Fruit fly (Drosophila melanogaster) whole organism, embryonic: Measurements from ENCODE around the gene CG33269.
A peak's percentile ranks its signal among the peaks of the same experiment; 100 is the strongest.

ENCODE experiments used
- Atf3 ChIP-seq: fragments of 200-800 bp; sonication (Bioruptor generic); optimal IDR thresholded peaks from 3 replicates; lab custom pipeline; 2016; ENCODE audit warnings: missing biosample characterization, missing genetic modification characterization
- BEAF-32 ChIP-seq: fragments of 200-800 bp; sonication (Bioruptor generic); optimal IDR thresholded peaks from 3 replicates; lab custom pipeline; 2017; ENCODE audit warnings: missing biosample characterization, missing genetic modification characterization, mild to moderate bottlenecking, moderate library complexity, missing genetic modification reagents
- CG10209 ChIP-seq: fragments of 200-800 bp; sonication (Bioruptor generic); optimal IDR thresholded peaks from 3 replicates; lab custom pipeline; 2017; ENCODE audit warnings: missing biosample characterization, mild to moderate bottlenecking, missing genetic modification characterization, missing genetic modification reagents
- CG10543 ChIP-seq: fragments of 200-800 bp; sonication (Bioruptor generic); optimal IDR thresholded peaks from 3 replicates; lab custom pipeline; 2017; ENCODE audit warnings: missing biosample characterization, mild to moderate bottlenecking, missing genetic modification characterization, moderate library complexity
- CG11456 ChIP-seq: fragments of 200-800 bp; sonication (Bioruptor generic); IDR thresholded peaks from 3 replicates; pipeline ENCODE4 v1.3.6; 2022; ENCODE audit warnings: missing biosample characterization, missing genetic modification characterization
- CG11723 ChIP-seq: fragments of 200-800 bp; sonication (Bioruptor generic); optimal IDR thresholded peaks from 2 replicates; lab custom pipeline; 2017; ENCODE audit warnings: missing biosample characterization, mild to moderate bottlenecking, missing genetic modification characterization
- CG12219 ChIP-seq: fragments of 200-800 bp; sonication (Bioruptor generic); optimal IDR thresholded peaks from 3 replicates; lab custom pipeline; 2018; ENCODE audit warnings: missing biosample characterization, mild to moderate bottlenecking, missing genetic modification characterization
- CG12942 ChIP-seq: fragments of 200-800 bp; sonication (Bioruptor generic); optimal IDR thresholded peaks from 3 replicates; lab custom pipeline; 2016; ENCODE audit warnings: missing biosample characterization, missing genetic modification characterization
- CG13624 ChIP-seq: fragments of 200-800 bp; sonication (Bioruptor generic); optimal IDR thresholded peaks from 2 replicates; lab custom pipeline; 2016; ENCODE audit warnings: missing biosample characterization, missing genetic modification characterization
- CG14014 ChIP-seq: fragments of 200-800 bp; sonication (Bioruptor generic); IDR thresholded peaks from 2 replicates; pipeline ENCODE4 v1.3.6; 2022; ENCODE audit warnings: missing biosample characterization, missing genetic modification characterization
- CG14441 ChIP-seq: fragments of 200-800 bp; sonication (Bioruptor generic); IDR thresholded peaks from 2 replicates; pipeline ENCODE4 v1.3.6; 2022; ENCODE audit warnings: missing biosample characterization, missing genetic modification characterization
- CG1602 ChIP-seq: fragments of 200-800 bp; sonication (Bioruptor generic); optimal IDR thresholded peaks from 3 replicates; lab custom pipeline; 2016; ENCODE audit warnings: missing biosample characterization, missing genetic modification characterization
- CG17328 ChIP-seq: fragments of 200-800 bp; sonication (Bioruptor generic); IDR thresholded peaks from 2 replicates; pipeline ENCODE4 v1.3.6; 2022; ENCODE audit warnings: missing biosample characterization, missing genetic modification characterization
- CG17568 ChIP-seq: fragments of 200-800 bp; sonication (Bioruptor generic); optimal IDR thresholded peaks from 2 replicates; lab custom pipeline; 2018; ENCODE audit warnings: missing biosample characterization, mild to moderate bottlenecking, missing genetic modification characterization, moderate library complexity
- CG3163 ChIP-seq: fragments of 200-800 bp; sonication (Bioruptor generic); optimal IDR thresholded peaks from 3 replicates; lab custom pipeline; 2016; ENCODE audit warnings: missing biosample characterization, missing genetic modification characterization
- CG3726 ChIP-seq: fragments of 200-800 bp; sonication (Bioruptor generic); IDR thresholded peaks from 3 replicates; pipeline ENCODE4, ENCODE4 v1.3.6; 2022; ENCODE audit warnings: missing biosample characterization, missing genetic modification characterization
- CG4328 ChIP-seq: fragments of 200-800 bp; sonication (Bioruptor generic); optimal IDR thresholded peaks from 3 replicates; lab custom pipeline; 2017; ENCODE audit warnings: missing biosample characterization, missing genetic modification reagents, missing genetic modification characterization
- CG4854 ChIP-seq: fragments of 200-800 bp; sonication (Bioruptor generic); optimal IDR thresholded peaks from 2 replicates; lab custom pipeline; 2016; ENCODE audit warnings: missing biosample characterization, missing genetic modification characterization, inconsistent platforms
- CG6765 ChIP-seq: fragments of 200-800 bp; sonication (Bioruptor generic); optimal IDR thresholded peaks from 3 replicates; lab custom pipeline; 2017; ENCODE audit warnings: missing biosample characterization, mild to moderate bottlenecking, missing genetic modification characterization
- CG7987 ChIP-seq: fragments of 200-800 bp; sonication (Bioruptor generic); optimal IDR thresholded peaks from 2 replicates; lab custom pipeline; 2018; ENCODE audit warnings: missing biosample characterization, mild to moderate bottlenecking, missing genetic modification characterization, moderate library complexity
- CTCF ChIP-seq: fragments of 200-800 bp; sonication (Bioruptor generic); optimal IDR thresholded peaks from 2 replicates; lab custom pipeline; 2017; ENCODE audit warnings: missing biosample characterization, mild to moderate bottlenecking, missing genetic modification characterization, moderate library complexity
- Chrac-16 ChIP-seq: fragments of 200-800 bp; sonication (Bioruptor generic); optimal IDR thresholded peaks from 3 replicates; lab custom pipeline; 2016; ENCODE audit warnings: missing biosample characterization, missing genetic modification characterization
- D19A ChIP-seq: fragments of 200-800 bp; optimal IDR thresholded peaks from 3 replicates; lab custom pipeline; 2019; ENCODE audit warnings: missing biosample characterization, mild to moderate bottlenecking, missing genetic modification characterization, moderate library complexity
- Dip2 ChIP-seq: fragments of 200-800 bp; sonication (Bioruptor generic); IDR thresholded peaks from 2 replicates; pipeline ENCODE4 v1.3.6; 2022; ENCODE audit warnings: missing biosample characterization, missing genetic modification characterization
- Drgx ChIP-seq: fragments of 200-800 bp; sonication (Bioruptor generic); IDR thresholded peaks from 2 replicates; pipeline ENCODE4 v1.3.6; 2022; ENCODE audit warnings: missing biosample characterization, missing genetic modification characterization
- ERR ChIP-seq: fragments of 200-800 bp; sonication (Bioruptor generic); optimal IDR thresholded peaks from 2 replicates; lab custom pipeline; 2016; ENCODE audit warnings: missing biosample characterization, missing genetic modification characterization
- Fer3 ChIP-seq: fragments of 200-800 bp; sonication (Bioruptor generic); optimal IDR thresholded peaks from 2 replicates; lab custom pipeline; 2018; ENCODE audit warnings: missing biosample characterization, mild to moderate bottlenecking, missing genetic modification characterization, moderate library complexity
- Gug ChIP-seq: fragments of 200-800 bp; sonication (Bioruptor generic); IDR thresholded peaks from 4 replicates; pipeline ENCODE4 v1.3.6; 2022; ENCODE audit warnings: missing biosample characterization, missing genetic modification characterization
- H2.0 ChIP-seq: fragments of 200-800 bp; sonication (Bioruptor generic); IDR thresholded peaks from 2 replicates; pipeline ENCODE4 v1.3.6; 2022; ENCODE audit warnings: missing biosample characterization, missing genetic modification characterization
- HLH3B ChIP-seq: fragments of 200-800 bp; sonication (Bioruptor generic); IDR thresholded peaks from 2 replicates; pipeline ENCODE4 v1.3.6; 2022; ENCODE audit warnings: missing biosample characterization, missing genetic modification characterization
- MBD-R2 ChIP-seq: fragments of 200-800 bp; sonication (Bioruptor generic); IDR thresholded peaks from 2 replicates; pipeline ENCODE4 v1.3.6; 2022; ENCODE audit warnings: missing biosample characterization, missing genetic modification characterization
- Max ChIP-seq: fragments of 200-800 bp; sonication (Bioruptor generic); optimal IDR thresholded peaks from 2 replicates; lab custom pipeline; 2016; ENCODE audit warnings: missing biosample characterization, mild to moderate bottlenecking, missing genetic modification characterization
- NFAT ChIP-seq: fragments of 200-800 bp; sonication (Bioruptor generic); IDR thresholded peaks from 2 replicates; pipeline ENCODE4 v1.3.6; 2022; ENCODE audit warnings: missing biosample characterization, missing genetic modification characterization
- Pdp1 ChIP-seq, 2 experiments: fragments of 200-800 bp; sonication (Bioruptor generic); optimal IDR thresholded peaks; 3 replicates each; lab custom pipeline; 2016; ENCODE audit warnings: missing biosample characterization in 2 of 2, missing genetic modification characterization in 2 of 2, mild to moderate bottlenecking in 1 of 2, moderate library complexity in 1 of 2
- Poxn ChIP-seq: fragments of 200-800 bp; sonication (Bioruptor generic); IDR thresholded peaks from 2 replicates; pipeline ENCODE4 v1.3.6; 2022; ENCODE audit warnings: missing biosample characterization, missing genetic modification characterization
- Spps ChIP-seq: fragments of 200-800 bp; sonication (Bioruptor generic); optimal IDR thresholded peaks from 2 replicates; lab custom pipeline; 2018; ENCODE audit warnings: missing biosample characterization, mild to moderate bottlenecking, missing genetic modification characterization
- Usf ChIP-seq: fragments of 200-800 bp; sonication (Bioruptor generic); optimal IDR thresholded peaks from 2 replicates; lab custom pipeline; 2017; ENCODE audit warnings: missing genotype, missing biosample characterization, missing genetic modification characterization
- aop ChIP-seq: fragments of 200-800 bp; sonication (Bioruptor generic); IDR thresholded peaks from 2 replicates; pipeline ENCODE4 v1.3.6; 2022; ENCODE audit warnings: missing biosample characterization, missing genetic modification characterization
- croc ChIP-seq: fragments of 200-800 bp; sonication (Bioruptor generic); conservative IDR thresholded peaks from 3 replicates; pipeline ENCODE4 v1.3.6; 2022; ENCODE audit warnings: missing biosample characterization, missing genetic modification characterization
- dmrt99B ChIP-seq: fragments of 200-800 bp; sonication (Bioruptor generic); optimal IDR thresholded peaks from 2 replicates; lab custom pipeline; 2018; ENCODE audit warnings: missing biosample characterization, mild to moderate bottlenecking, missing genetic modification characterization, moderate library complexity
- dpn ChIP-seq, 2 experiments: fragments of 200-800 bp; sonication (Bioruptor generic); optimal IDR thresholded peaks; 3 replicates each; lab custom pipeline; 2016; ENCODE audit warnings: missing biosample characterization in 2 of 2, missing genetic modification characterization in 2 of 2
- gem ChIP-seq: fragments of 200-800 bp; sonication (Bioruptor generic); optimal IDR thresholded peaks from 2 replicates; lab custom pipeline; 2019; ENCODE audit warnings: missing biosample characterization, mild to moderate bottlenecking, missing genetic modification characterization, moderate library complexity
- gsb-n ChIP-seq: fragments of 200-800 bp; sonication (Bioruptor generic); optimal IDR thresholded peaks from 3 replicates; lab custom pipeline; 2018; ENCODE audit warnings: missing biosample characterization, mild to moderate bottlenecking, missing genetic modification characterization
- her ChIP-seq: fragments of 200-800 bp; sonication (Bioruptor generic); optimal IDR thresholded peaks from 2 replicates; lab custom pipeline; 2016; ENCODE audit warnings: missing biosample characterization, missing genetic modification characterization
- lab ChIP-seq: fragments of 200-800 bp; sonication (Bioruptor generic); optimal IDR thresholded peaks from 3 replicates; lab custom pipeline; 2017; ENCODE audit warnings: missing biosample characterization, missing genetic modification characterization, mild to moderate bottlenecking, moderate library complexity, missing genetic modification reagents
- lmd ChIP-seq: fragments of 200-800 bp; sonication (Bioruptor generic); IDR thresholded peaks from 2 replicates; pipeline ENCODE4 v1.3.6; 2022; ENCODE audit warnings: missing biosample characterization, missing genetic modification characterization
- ranshi ChIP-seq: fragments of 200-800 bp; sonication (Bioruptor generic); IDR thresholded peaks from 2 replicates; pipeline ENCODE4 v1.3.6; 2022; ENCODE audit warnings: missing biosample characterization, missing genetic modification characterization
- rib ChIP-seq: fragments of 200-800 bp; sonication (Bioruptor generic); IDR thresholded peaks from 2 replicates; pipeline ENCODE4 v1.3.6; 2022; ENCODE audit warnings: missing biosample characterization, missing genetic modification characterization
- tgo ChIP-seq: fragments of 200-800 bp; sonication (Bioruptor generic); IDR thresholded peaks from 3 replicates; pipeline ENCODE4 v1.3.6; 2022; ENCODE audit warnings: missing biosample characterization, missing genetic modification characterization
- wor ChIP-seq: fragments of 200-800 bp; sonication (Bioruptor generic); IDR thresholded peaks from 2 replicates; pipeline ENCODE4 v1.3.6; 2022; ENCODE audit warnings: missing biosample characterization, missing genetic modification characterization

The CG33269 gene

dm6 chr3L:11587720-11588580, 6.0 kb upstream of the CG33269 start, which contains the start of gene rt (continued):
- TF ChIP-seq CG6765: no peak
- 0 out of 2 replicates have a peak, but pooled peaks have one; percentile 7 for TF ChIP-seq CG14014 (GFP tag; lab: Robert Waterston, UW)
- peak; percentile 44 for TF ChIP-seq Spps (tag; lab: Kevin White, UChicago)
- peak; percentile 53 for TF ChIP-seq dmrt99B (tag; lab: Kevin White, UChicago)
- peak; percentile 30; the same call in 1 of the 2 replicates for TF ChIP-seq H2.0 (GFP tag; lab: Robert Waterston, UW)
- peak; percentile 26 for TF ChIP-seq CG13624 (GFP tag; lab: Kevin White, UChicago)
- TF ChIP-seq CG17328 (GFP tag; lab: Robert Waterston, UW): peak; percentile 65
- peak; percentile 58 for TF ChIP-seq D19A (tag; lab: Kevin White, UChicago)
- TF ChIP-seq CG10209 (GFP tag; lab: Kevin White, UChicago): peak; percentile 18
- peak; percentile 43; the same call in 1 of the 2 replicates for TF ChIP-seq HLH3B
- no peak for TF ChIP-seq CG12942
- peak in 1 of 2 experiments; percentile 40 for TF ChIP-seq dpn (GFP tag; optimal IDR thresholded peaks at IDR 0.05; lab: Kevin White, UChicago)
- TF ChIP-seq CG11456 (GFP tag; lab: Robert Waterston, UW): no peak
- TF ChIP-seq croc: peak; percentile 62
- TF ChIP-seq BEAF-32 (GFP tag; lab: Kevin White, UChicago): no peak
- TF ChIP-seq wor (GFP tag; lab: Robert Waterston, UW): peak; percentile 42; the same call in 1 of the 2 replicates
- TF ChIP-seq ranshi: no peak; the same call in 1 of the 2 replicates
- TF ChIP-seq lab (GFP tag; lab: Kevin White, UChicago): peak; percentile 15
- no peak for TF ChIP-seq CG7987
- TF ChIP-seq Drgx (GFP tag; lab: Robert Waterston, UW): peak; percentile 77
- peak; percentile 46 for TF ChIP-seq CG12219 (GFP tag; lab: Kevin White, UChicago)
- no peak for TF ChIP-seq CTCF
- peak; percentile 22 for TF ChIP-seq Usf (GFP tag; lab: Kevin White, UChicago)
- no peak for TF ChIP-seq MBD-R2
- peak; percentile 38 for TF ChIP-seq CG1602
- TF ChIP-seq aop (GFP tag; lab: Robert Waterston, UW): peak; percentile 37; the same call in 1 of the 2 replicates
- no peak for TF ChIP-seq CG17568 (GFP tag; lab: Kevin White, UChicago)
- TF ChIP-seq Max: peak; percentile 29
- peak; percentile 41 for TF ChIP-seq Chrac-16 (GFP tag; lab: Kevin White, UChicago)
- peak; percentile 22 for TF ChIP-seq Fer3
- peak; percentile 4 for TF ChIP-seq CG4854 (GFP tag; lab: Kevin White, UChicago)
- TF ChIP-seq ERR (GFP tag; lab: Kevin White, UChicago): no peak
- no peak for TF ChIP-seq NFAT
- TF ChIP-seq Dip2 (GFP tag; lab: Robert Waterston, UW): no peak
- no peak for TF ChIP-seq Poxn
- TF ChIP-seq tgo (GFP tag; lab: Robert Waterston, UW): no peak
- TF ChIP-seq CG11723 (GFP tag; lab: Kevin White, UChicago): peak; percentile 8
- TF ChIP-seq CG3726: 0 out of 3 replicates have a peak, but pooled peaks have one; percentile 19
- no peak for TF ChIP-seq CG3163 (GFP tag; lab: Kevin White, UChicago)
- no peak for TF ChIP-seq rib (GFP tag; lab: Robert Waterston, UW)
- no peak; the same call in 1 of the 2 replicates for TF ChIP-seq lmd (GFP tag; lab: Robert Waterston, UW)
- peak; percentile 60 for TF ChIP-seq gsb-n
- TF ChIP-seq gem (tag; lab: Kevin White, UChicago): peak; percentile 79
- TF ChIP-seq CG4328 (GFP tag; lab: Kevin White, UChicago): no peak
- no peak for TF ChIP-seq CG14441 (GFP tag; lab: Robert Waterston, UW)
- peak; percentile 2 for TF ChIP-seq Atf3 (GFP tag; lab: Kevin White, UChicago)
- TF ChIP-seq CG10543 (GFP tag; lab: Kevin White, UChicago): no peak
- TF ChIP-seq Gug (GFP tag; lab: Robert Waterston, UW): no peak
- no peak for TF ChIP-seq her (GFP tag; lab: Kevin White, UChicago)
- peak; percentile 1 to 14 for TF ChIP-seq Pdp1 (GFP tag; optimal IDR thresholded peaks at IDR 0.05; lab: Kevin White, UChicago)
